Worm (Caenorhabditis elegans) whole organism, L1 larva: ENCODE data around the gene srj-37.

ENCODE experiments used
- C16A3.4 ChIP-seq: fragments of 150-350 bp; optimal IDR thresholded peaks from 2 replicates; lab custom pipeline; 2014; ENCODE audit warnings: missing biosample characterization, missing genetic modification characterization
- C34B4.2 ChIP-seq: sonication (generic microtip); optimal IDR thresholded peaks from 2 replicates; lab custom pipeline; 2017; ENCODE audit warnings: mild to moderate bottlenecking, missing genetic modification characterization, missing compliant biosample characterization
- aha-1 ChIP-seq: fragments of 150-350 bp; optimal IDR thresholded peaks from 2 replicates; lab custom pipeline; 2014; ENCODE audit warnings: missing biosample characterization, missing genetic modification characterization
- alr-1 ChIP-seq: fragments of 200-800 bp; sonication (Bioruptor generic); optimal IDR thresholded peaks from 2 replicates; lab custom pipeline; 2018; ENCODE audit warnings: borderline replicate concordance, mild to moderate bottlenecking, missing genetic modification characterization, missing compliant biosample characterization
- aly-2 ChIP-seq: fragments of 150-350 bp; optimal IDR thresholded peaks from 2 replicates; lab custom pipeline; 2014; ENCODE audit warnings: missing biosample characterization, missing genetic modification characterization
- ama-1 ChIP-seq: fragments of 150-350 bp; optimal IDR thresholded peaks from 2 replicates; lab custom pipeline; 2014
- blmp-1 ChIP-seq: fragments of 150-350 bp; optimal IDR thresholded peaks from 2 replicates; lab custom pipeline; 2014; ENCODE audit warnings: missing biosample characterization, missing genetic modification characterization
- ceh-82 ChIP-seq, 3 experiments: fragments of 150-350 bp in 1 of 3; sonication (generic microtip) in 2 of 3; optimal IDR thresholded peaks; 2 replicates each; lab custom pipeline; 2014 to 2017; ENCODE audit warnings: missing biosample characterization in 3 of 3, missing genetic modification characterization in 3 of 3
- ceh-90 ChIP-seq: sonication (generic microtip); optimal IDR thresholded peaks from 2 replicates; lab custom pipeline; 2016; ENCODE audit warnings: missing genetic modification characterization, missing compliant biosample characterization
- ces-1 ChIP-seq: fragments of 150-350 bp; optimal IDR thresholded peaks from 2 replicates; lab custom pipeline; 2014; ENCODE audit warnings: missing biosample characterization, missing genetic modification reagents, missing genetic modification characterization
- dsc-1 ChIP-seq: sonication (generic microtip); optimal IDR thresholded peaks from 2 replicates; lab custom pipeline; 2016; ENCODE audit warnings: mild to moderate bottlenecking, missing genetic modification characterization, missing compliant biosample characterization
- efl-1 ChIP-seq, 4 experiments: fragments of 150-350 bp; optimal IDR thresholded peaks in 3 of 4; peaks in 1 of 4; 1 replicate in 1 of 4; 2 replicates in 3 of 4; lab custom pipeline; 2014; ENCODE audit warnings: missing biosample characterization in 2 of 4, missing genetic modification characterization in 2 of 4, missing genetic modification reagents in 2 of 4
- egl-27 ChIP-seq, 2 experiments: fragments of 150-350 bp in 1 of 2; sonication (generic microtip); optimal IDR thresholded peaks; 3 replicates each; lab custom pipeline; 2017 to 2018; ENCODE audit warnings: missing biosample characterization in 2 of 2, missing genetic modification characterization in 2 of 2, missing genetic modification reagents in 2 of 2
- elt-2 ChIP-seq: sonication (generic microtip); optimal IDR thresholded peaks from 2 replicates; lab custom pipeline; 2016; ENCODE audit warnings: missing genetic modification characterization, mild to moderate bottlenecking, inconsistent platforms, missing compliant biosample characterization, missing genetic modification reagents
- fkh-10 ChIP-seq: sonication (generic microtip); optimal IDR thresholded peaks from 2 replicates; lab custom pipeline; 2017; ENCODE audit warnings: missing biosample characterization, missing genetic modification reagents, missing genetic modification characterization
- fkh-4 ChIP-seq: sonication (generic microtip); optimal IDR thresholded peaks from 2 replicates; lab custom pipeline; 2016; ENCODE audit warnings: missing compliant biosample characterization, missing genetic modification characterization, borderline replicate concordance
- fkh-8 ChIP-seq: sonication (generic microtip); optimal IDR thresholded peaks from 2 replicates; lab custom pipeline; 2016; ENCODE audit warnings: mild to moderate bottlenecking, missing genetic modification characterization, missing compliant biosample characterization
- grh-1 ChIP-seq: fragments of 200-800 bp; sonication (Bioruptor generic); IDR thresholded peaks from 2 replicates; pipeline ENCODE4 v1.3.6; 2022; ENCODE audit warnings: missing genetic modification reagents, missing genetic modification characterization, missing compliant biosample characterization
- hlh-4 ChIP-seq: sonication (generic microtip); optimal IDR thresholded peaks from 2 replicates; lab custom pipeline; 2016; ENCODE audit warnings: mild to moderate bottlenecking, missing genetic modification characterization, missing compliant biosample characterization
- hpl-2 ChIP-seq: fragments of 150-350 bp; optimal IDR thresholded peaks from 2 replicates; lab custom pipeline; 2014; ENCODE audit warnings: missing biosample characterization, missing genetic modification reagents, missing genetic modification characterization
- irx-1 ChIP-seq: sonication (generic microtip); optimal IDR thresholded peaks from 2 replicates; lab custom pipeline; 2016; ENCODE audit warnings: missing genetic modification characterization, missing compliant biosample characterization
- lin-13 ChIP-seq: fragments of 150-350 bp; optimal IDR thresholded peaks from 2 replicates; lab custom pipeline; 2014; ENCODE audit warnings: missing biosample characterization, missing genetic modification reagents, missing genetic modification characterization
- lin-35 ChIP-seq, 2 experiments: fragments of 150-350 bp; optimal IDR thresholded peaks; 2 replicates each; lab custom pipeline; 2014; ENCODE audit warnings: missing biosample characterization in 2 of 2, missing genetic modification characterization in 2 of 2, missing genetic modification reagents in 2 of 2
- lin-39 ChIP-seq: fragments of 150-350 bp; optimal IDR thresholded peaks from 2 replicates; lab custom pipeline; 2014; ENCODE audit warnings: missing biosample characterization, missing genetic modification reagents, missing genetic modification characterization
- mab-9 ChIP-seq: fragments of 200-800 bp; sonication (Bioruptor generic); IDR thresholded peaks from 2 replicates; pipeline ENCODE4 v1.3.6; 2022; ENCODE audit warnings: missing genetic modification reagents, missing genetic modification characterization, missing compliant biosample characterization
- mdl-1 ChIP-seq, 2 experiments: fragments of 150-350 bp; optimal IDR thresholded peaks; 2 replicates each; lab custom pipeline; 2014 to 2017; ENCODE audit warnings: missing biosample characterization in 2 of 2, missing genetic modification characterization in 2 of 2, inconsistent platforms in 1 of 2
- mep-1 ChIP-seq: fragments of 150-350 bp; optimal IDR thresholded peaks from 2 replicates; lab custom pipeline; 2014; ENCODE audit warnings: missing biosample characterization, missing genetic modification characterization
- nhr-11 ChIP-seq: fragments of 150-350 bp; optimal IDR thresholded peaks from 2 replicates; lab custom pipeline; 2014; ENCODE audit warnings: missing biosample characterization, missing genetic modification characterization
- nhr-12 ChIP-seq: sonication (generic microtip); optimal IDR thresholded peaks from 2 replicates; lab custom pipeline; 2017; ENCODE audit warnings: missing biosample characterization, missing genetic modification characterization
- nhr-19 ChIP-seq: fragments of 200-800 bp; sonication (Bioruptor generic); conservative IDR thresholded peaks from 2 replicates; pipeline ENCODE4 v1.3.6; 2022; ENCODE audit warnings: missing genetic modification characterization, missing compliant biosample characterization
- nhr-20 ChIP-seq: sonication (generic microtip); optimal IDR thresholded peaks from 2 replicates; lab custom pipeline; 2016; ENCODE audit warnings: mild to moderate bottlenecking, missing genetic modification characterization, missing compliant biosample characterization
- nhr-237 ChIP-seq: fragments of 150-350 bp; optimal IDR thresholded peaks from 2 replicates; lab custom pipeline; 2014; ENCODE audit warnings: missing biosample characterization, missing genetic modification characterization
- nhr-76 ChIP-seq: sonication (generic microtip); optimal IDR thresholded peaks from 2 replicates; lab custom pipeline; 2017; ENCODE audit warnings: missing biosample characterization, missing genetic modification characterization
- nhr-77 ChIP-seq: fragments of 150-350 bp; optimal IDR thresholded peaks from 2 replicates; lab custom pipeline; 2014; ENCODE audit warnings: missing biosample characterization, missing genetic modification characterization
- nhr-85 ChIP-seq: sonication (generic microtip); peaks from one replicate; lab custom pipeline; 2016; ENCODE audit warnings: missing genetic modification characterization, inconsistent platforms, missing compliant biosample characterization
- pqm-1 ChIP-seq: sonication (generic microtip); optimal IDR thresholded peaks from 3 replicates; lab custom pipeline; 2017; ENCODE audit warnings: missing biosample characterization, missing genetic modification characterization
- skn-1 ChIP-seq: fragments of 150-350 bp; optimal IDR thresholded peaks from 2 replicates; lab custom pipeline; 2014; ENCODE audit warnings: missing biosample characterization, missing genetic modification characterization
- snpc-4 ChIP-seq: fragments of 150-350 bp; optimal IDR thresholded peaks from 2 replicates; lab custom pipeline; 2014; ENCODE audit warnings: missing biosample characterization, missing genetic modification characterization
- tbx-2 ChIP-seq: sonication (generic microtip); optimal IDR thresholded peaks from 2 replicates; lab custom pipeline; 2016; ENCODE audit warnings: missing genetic modification characterization, missing compliant biosample characterization
- tlp-1 ChIP-seq: fragments of 150-350 bp; optimal IDR thresholded peaks from 2 replicates; lab custom pipeline; 2014; ENCODE audit warnings: missing biosample characterization, missing genetic modification characterization
- unc-30 ChIP-seq: sonication (generic microtip); optimal IDR thresholded peaks from 2 replicates; lab custom pipeline; 2017; ENCODE audit warnings: missing biosample characterization, missing genetic modification characterization
- unc-62 ChIP-seq: fragments of 150-350 bp; optimal IDR thresholded peaks from 2 replicates; lab custom pipeline; 2014; ENCODE audit warnings: missing biosample characterization, missing genetic modification reagents, missing genetic modification characterization
- unc-98 ChIP-seq: fragments of 200-800 bp; sonication (Bioruptor generic); IDR thresholded peaks from 2 replicates; pipeline ENCODE4 v1.3.6; 2022; ENCODE audit warnings: missing genetic modification characterization, missing compliant biosample characterization
- vab-15 ChIP-seq: sonication (generic microtip); optimal IDR thresholded peaks from 2 replicates; lab custom pipeline; 2017; ENCODE audit warnings: missing genotype, mild to moderate bottlenecking, missing genetic modification characterization, missing compliant biosample characterization
- ztf-4 ChIP-seq: fragments of 150-350 bp; optimal IDR thresholded peaks from 2 replicates; lab custom pipeline; 2014; ENCODE audit warnings: missing biosample characterization, missing genetic modification characterization

The srj-37 gene

ce11 chrV:609671-610070, 28.8 kb upstream of the srj-37 start, which contains the start of gene srlf-36:
TSS of gene srlf-36 (minus strand) at chrV:609771.
- no peak for TF ChIP-seq nhr-19 (GFP tag; lab: Robert Waterston, UW)

- TF ChIP-seq pqm-1 (tag; lab: Kevin White, UChicago) (no peak), snpc-4 (no peak), egl-27 (tag; optimal IDR thresholded peaks at IDR 0.05; lab: Kevin White, UChicago) (no peak), tbx-2 (no peak), hlh-4 (tag; lab: Kevin White, UChicago) (no peak), nhr-20 (tag; lab: Kevin White, UChicago) (peak; percentile 55), nhr-85 (peak; percentile 72), mep-1 (tag; lab: Kevin White, UChicago) (no peak), ama-1 (no peak), hpl-2 (GFP tag; lab: Kevin White, UChicago) (no peak), unc-62 (GFP tag; lab: Kevin White, UChicago) (no peak), blmp-1 (tag; lab: Kevin White, UChicago) (peak; percentile 0), lin-35 (GFP tag; optimal IDR thresholded peaks at IDR 0.05; lab: Kevin White, UChicago) (peak in 1 of 2 experiments; percentile 46), C16A3.4 (tag; lab: Kevin White, UChicago) (peak; percentile 5), lin-39 (tag; lab: Kevin White, UChicago) (no peak), vab-15 (no peak), efl-1 (optimal IDR thresholded peaks at IDR 0.05; lab: Kevin White, UChicago) (no peak), efl-1 (GFP tag; optimal IDR thresholded peaks at IDR 0.05 in 1 of 2; lab: Kevin White, UChicago) (peak in 1 of 2 experiments; percentile 46), skn-1 (tag; lab: Kevin White, UChicago) (peak; percentile 18)
Measured at ce11 chrV:610217-610616, 28.2 kb upstream of the srj-37 start, which contains the start of gene nhr-90. TSS of gene nhr-90 (plus strand) at chrV:610512.

DNA sequence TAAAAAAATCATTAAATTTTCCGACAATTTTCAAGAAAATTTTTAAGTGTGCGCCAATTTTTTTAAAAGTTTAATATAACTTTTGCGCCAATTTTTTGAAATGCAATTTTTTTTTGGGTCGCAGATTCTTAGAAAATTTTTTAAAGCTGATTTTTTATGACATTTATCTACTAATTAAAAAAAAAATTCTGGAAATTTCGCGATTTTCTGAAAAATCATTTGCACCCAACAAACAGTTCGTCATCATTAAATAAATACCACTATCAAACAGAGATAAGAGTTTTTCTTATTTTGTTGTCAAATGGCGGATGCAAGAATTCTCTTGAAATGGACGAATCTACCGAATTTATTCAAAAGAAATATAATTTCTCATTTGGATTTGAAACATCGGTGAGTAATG, 23.2 kb upstream of the srj-37 start, which contains the start of gene F48G7.13:
F48G7.13 (plus strand) TSS at position 301 of the 400 bp plus-strand sequence.
- TF ChIP-seq lin-13 (GFP tag; lab: Kevin White, UChicago), result no peak
- TF ChIP-seq nhr-76 (tag; lab: Kevin White, UChicago), result no peak
- TF ChIP-seq nhr-19 (GFP tag; lab: Robert Waterston, UW), result no peak
- no peak for TF ChIP-seq alr-1
- TF ChIP-seq nhr-77 (tag; lab: Kevin White, UChicago), result no peak
- TF ChIP-seq nhr-12 (tag; lab: Kevin White, UChicago), result no peak
- no peak for TF ChIP-seq unc-98 (GFP tag; lab: Robert Waterston, UW)
- no peak for TF ChIP-seq nhr-237
- no peak for TF ChIP-seq dsc-1
- TF ChIP-seq ceh-82 (tag; optimal IDR thresholded peaks at IDR 0.05; lab: Kevin White, UChicago), result no peak
- TF ChIP-seq skn-1 (tag; lab: Kevin White, UChicago), result no peak
- no peak for TF ChIP-seq ces-1
- no peak for TF ChIP-seq grh-1
- no peak for TF ChIP-seq fkh-10
- TF ChIP-seq, all 84 proteins: peak for 0

ce11 chrV:617917-618316, 20.5 kb upstream of the srj-37 start:
- TF ChIP-seq nhr-11 (peak; percentile 27), tlp-1 (tag; lab: Kevin White, UChicago) (no peak), dsc-1 (no peak), mab-9 (no peak), hpl-2 (GFP tag; lab: Kevin White, UChicago) (no peak), ces-1 (no peak), egl-27 (tag; optimal IDR thresholded peaks at IDR 0.05; lab: Kevin White, UChicago) (no peak), unc-98 (GFP tag; lab: Robert Waterston, UW) (no peak), fkh-8 (peak; percentile 93), ztf-4 (tag; lab: Kevin White, UChicago) (no peak), nhr-237 (no peak), aha-1 (tag; lab: Kevin White, UChicago) (no peak), nhr-76 (tag; lab: Kevin White, UChicago) (no peak), hlh-4 (tag; lab: Kevin White, UChicago) (peak; percentile 97), ama-1 (no peak), fkh-4 (tag; lab: Kevin White, UChicago) (no peak), lin-35 (GFP tag; optimal IDR thresholded peaks at IDR 0.05; lab: Kevin White, UChicago) (no peak), skn-1 (tag; lab: Kevin White, UChicago) (no peak), ceh-90 (tag; lab: Kevin White, UChicago) (no peak), C34B4.2 (tag; lab: Kevin White, UChicago) (no peak), efl-1 (optimal IDR thresholded peaks at IDR 0.05; lab: Kevin White, UChicago) (no peak), efl-1 (GFP tag; optimal IDR thresholded peaks at IDR 0.05 in 1 of 2; lab: Kevin White, UChicago) (no peak), aly-2 (tag; lab: Kevin White, UChicago) (no peak), C16A3.4 (tag; lab: Kevin White, UChicago) (no peak), unc-30 (tag; lab: Kevin White, UChicago) (no peak), alr-1 (no peak), unc-62 (GFP tag; lab: Kevin White, UChicago) (no peak), irx-1 (tag; lab: Kevin White, UChicago) (no peak), nhr-20 (tag; lab: Kevin White, UChicago) (peak; percentile 44), mdl-1 (tag; optimal IDR thresholded peaks at IDR 0.05; lab: Kevin White, UChicago) (no peak), elt-2 (no peak), nhr-77 (tag; lab: Kevin White, UChicago) (no peak)
